Fruit fly (Drosophila melanogaster) whole organism, adult: ENCODE data around the gene CG42467.

Source experiments
- CG11617 ChIP-seq: fragments of 200-800 bp; sonication (Bioruptor generic); optimal IDR thresholded peaks from 2 replicates; lab custom pipeline; 2017; ENCODE audit warnings: mild to moderate bottlenecking, missing biosample characterization, missing genetic modification reagents, missing genetic modification characterization
- CG12768 ChIP-seq: fragments of 200-800 bp; sonication (Bioruptor generic); optimal IDR thresholded peaks from 2 replicates; lab custom pipeline; 2017; ENCODE audit warnings: missing biosample characterization, missing genetic modification characterization, mild to moderate bottlenecking, moderate library complexity, missing genetic modification reagents
- CG14711 ChIP-seq: fragments of 200-800 bp; sonication (Bioruptor generic); optimal IDR thresholded peaks from 2 replicates; lab custom pipeline; 2018; ENCODE audit warnings: missing biosample characterization, mild to moderate bottlenecking, missing genetic modification characterization, moderate library complexity
- CG1620 ChIP-seq: fragments of 200-800 bp; sonication (Bioruptor generic); optimal IDR thresholded peaks from 2 replicates; lab custom pipeline; 2016; ENCODE audit warnings: missing biosample characterization, missing genetic modification characterization
- CG33017 ChIP-seq: fragments of 200-800 bp; sonication (Bioruptor generic); optimal IDR thresholded peaks from 2 replicates; lab custom pipeline; 2018; ENCODE audit warnings: missing biosample characterization, mild to moderate bottlenecking, missing genetic modification characterization, moderate library complexity
- CG5204 ChIP-seq: fragments of 200-800 bp; sonication (Bioruptor generic); optimal IDR thresholded peaks from 2 replicates; lab custom pipeline; 2016; ENCODE audit warnings: missing biosample characterization, missing genetic modification characterization
- CG7045 ChIP-seq: fragments of 200-800 bp; sonication (Bioruptor generic); optimal IDR thresholded peaks from 2 replicates; lab custom pipeline; 2017; ENCODE audit warnings: missing biosample characterization, mild to moderate bottlenecking, missing genetic modification characterization
- CG7101 ChIP-seq: fragments of 200-800 bp; sonication (Bioruptor generic); optimal IDR thresholded peaks from 2 replicates; lab custom pipeline; 2018; ENCODE audit warnings: missing biosample characterization, mild to moderate bottlenecking, missing genetic modification characterization, moderate library complexity
- Clk ChIP-seq: fragments of 200-800 bp; sonication (Bioruptor generic); optimal IDR thresholded peaks from 2 replicates; lab custom pipeline; 2017; ENCODE audit warnings: missing biosample characterization, missing genetic modification characterization
- Crg-1 ChIP-seq: fragments of 200-800 bp; sonication (Bioruptor generic); optimal IDR thresholded peaks from 2 replicates; lab custom pipeline; 2016; ENCODE audit warnings: missing biosample characterization, missing genetic modification characterization
- Hr96 ChIP-seq: fragments of 200-800 bp; sonication (Bioruptor generic); optimal IDR thresholded peaks from 2 replicates; lab custom pipeline; 2016; ENCODE audit warnings: missing biosample characterization, missing genetic modification characterization
- Mnt ChIP-seq: fragments of 200-800 bp; sonication (Bioruptor generic); optimal IDR thresholded peaks from 2 replicates; lab custom pipeline; 2016; ENCODE audit warnings: missing biosample characterization, mild to moderate bottlenecking, missing genetic modification characterization
- bab1 ChIP-seq: fragments of 200-800 bp; sonication (Bioruptor generic); optimal IDR thresholded peaks from 3 replicates; lab custom pipeline; 2019; ENCODE audit warnings: missing biosample characterization, mild to moderate bottlenecking, missing genetic modification characterization, moderate library complexity
- cic ChIP-seq: fragments of 200-800 bp; sonication (Bioruptor generic); optimal IDR thresholded peaks from 2 replicates; lab custom pipeline; 2017; ENCODE audit warnings: missing biosample characterization, mild to moderate bottlenecking, missing genetic modification characterization, moderate library complexity
- cnc ChIP-seq, 2 experiments: fragments of >200 bp; optimal IDR thresholded peaks; 2 replicates each; lab custom pipeline; 2017
- kay ChIP-seq: fragments of 200-800 bp; sonication (Bioruptor generic); peaks from one replicate; lab custom pipeline; 2016; ENCODE audit warnings: missing biosample characterization, missing genetic modification characterization, borderline replicate concordance
- ovo ChIP-seq: fragments of 200-800 bp; sonication (Bioruptor generic); optimal IDR thresholded peaks from 2 replicates; lab custom pipeline; 2016; ENCODE audit warnings: missing biosample characterization, missing genetic modification characterization
- pad ChIP-seq: fragments of 200-800 bp; sonication (Bioruptor generic); optimal IDR thresholded peaks from 3 replicates; lab custom pipeline; 2017; ENCODE audit warnings: missing biosample characterization, missing genetic modification characterization, mild to moderate bottlenecking, moderate library complexity, missing genetic modification reagents
- tj ChIP-seq: fragments of 200-800 bp; sonication (Bioruptor generic); optimal IDR thresholded peaks from 3 replicates; lab custom pipeline; 2017; ENCODE audit warnings: missing biosample characterization, mild to moderate bottlenecking, missing genetic modification characterization, moderate library complexity
- toe ChIP-seq: fragments of 200-800 bp; sonication (Bioruptor generic); optimal IDR thresholded peaks from 2 replicates; lab custom pipeline; 2016; ENCODE audit warnings: missing biosample characterization, missing genetic modification characterization

The CG42467 gene

dm6 chr2L:3681338-3681737 is 19.8 kb upstream of the CG42467 start:
- TF ChIP-seq bab1 (GFP tag; lab: Kevin White, UChicago) (no peak), Hr96 (no peak), kay (GFP tag; lab: Kevin White, UChicago) (no peak), CG14711 (tag; lab: Kevin White, UChicago) (no peak), CG1620 (GFP tag; lab: Kevin White, UChicago) (no peak), CG5204 (no peak), toe (no peak), cic (GFP tag; lab: Kevin White, UChicago) (no peak), CG12768 (GFP tag; lab: Kevin White, UChicago) (no peak), CG33017 (tag; lab: Kevin White, UChicago) (no peak), Mnt (GFP tag; lab: Kevin White, UChicago) (no peak), pad (GFP tag; lab: Kevin White, UChicago) (no peak), CG7045 (GFP tag; lab: Kevin White, UChicago) (no peak), Crg-1 (GFP tag; lab: Kevin White, UChicago) (no peak), CG7101 (tag; lab: Kevin White, UChicago) (no peak), Clk (GFP tag; lab: Kevin White, UChicago) (no peak), CG11617 (no peak), ovo (no peak), cnc (optimal IDR thresholded peaks at IDR 0.05; lab: Kevin White, UChicago) (no peak), tj (GFP tag; lab: Kevin White, UChicago) (no peak)

dm6 chr2L:3682489-3682888 is 18.6 kb upstream of the CG42467 start:
- TF ChIP-seq cic (GFP tag; lab: Kevin White, UChicago), result no peak
- TF ChIP-seq tj (GFP tag; lab: Kevin White, UChicago), result no peak
- no peak for TF ChIP-seq cnc (optimal IDR thresholded peaks at IDR 0.05; lab: Kevin White, UChicago)
- TF ChIP-seq CG11617, result no peak
- no peak for TF ChIP-seq pad (GFP tag; lab: Kevin White, UChicago)

dm6 chr2L:3685139-3685851 is 15.8 kb upstream of the CG42467 start:
- TF ChIP-seq Clk (GFP tag; lab: Kevin White, UChicago) (no peak), cic (GFP tag; lab: Kevin White, UChicago) (no peak), CG14711 (tag; lab: Kevin White, UChicago) (no peak), kay (GFP tag; lab: Kevin White, UChicago) (no peak), CG33017 (tag; lab: Kevin White, UChicago) (no peak), CG5204 (no peak), pad (GFP tag; lab: Kevin White, UChicago) (no peak), bab1 (GFP tag; lab: Kevin White, UChicago) (no peak)

- TF ChIP-seq CG14711 (tag; lab: Kevin White, UChicago) (no peak), cnc (optimal IDR thresholded peaks at IDR 0.05; lab: Kevin White, UChicago) (no peak), pad (GFP tag; lab: Kevin White, UChicago) (no peak), cic (GFP tag; lab: Kevin White, UChicago) (no peak), tj (GFP tag; lab: Kevin White, UChicago) (no peak), CG5204 (no peak), CG11617 (no peak), CG12768 (GFP tag; lab: Kevin White, UChicago) (no peak), CG7045 (GFP tag; lab: Kevin White, UChicago) (no peak), Hr96 (no peak), Clk (GFP tag; lab: Kevin White, UChicago) (no peak)
Observed at dm6 chr2L:3692466-3692865, 8.6 kb upstream of the CG42467 start, which contains the start of gene CG16704. CG16704 (minus strand) TSS chr2L:3692587.

DNA sequence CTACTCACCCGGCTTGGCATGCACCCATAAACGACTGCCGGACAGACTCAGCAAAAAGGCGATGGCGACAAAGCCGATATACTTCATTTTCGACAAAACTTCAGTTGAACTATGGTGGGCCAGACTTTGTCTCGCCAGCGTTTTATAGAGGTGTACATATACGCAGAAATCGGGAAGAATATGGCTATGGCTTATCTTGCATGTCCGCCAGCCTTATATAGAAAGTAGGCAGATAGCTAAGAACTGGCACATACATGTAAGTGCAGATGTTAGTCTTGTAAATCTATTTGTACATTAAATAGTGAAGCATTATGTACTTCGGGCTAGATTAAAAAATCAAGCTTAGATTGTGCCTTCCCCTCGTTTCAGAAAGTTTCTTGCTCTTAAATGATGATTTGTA is 8.0 kb upstream of the CG42467 start, which contains the start of gene CG3513:
CG3513 (minus strand) TSS at position 101 of the 400 bp plus-strand sequence.
- TF ChIP-seq kay (GFP tag; lab: Kevin White, UChicago) (no peak), bab1 (GFP tag; lab: Kevin White, UChicago) (no peak), Clk (GFP tag; lab: Kevin White, UChicago) (no peak), pad (GFP tag; lab: Kevin White, UChicago) (no peak), CG5204 (no peak), CG14711 (tag; lab: Kevin White, UChicago) (no peak), CG7101 (tag; lab: Kevin White, UChicago) (no peak)

dm6 chr2L:3693805-3694204 is 7.3 kb upstream of the CG42467 start, which contains the start of gene Acp24A4:
Acp24A4 (minus strand) TSS chr2L:3693905.
- TF ChIP-seq Mnt (GFP tag; lab: Kevin White, UChicago), result no peak

dm6 chr2L:3694920-3695319 is 6.2 kb upstream of the CG42467 start, which contains the start of gene CG43165:
CG43165 (minus strand) TSS chr2L:3695020.
- no peak for TF ChIP-seq CG5204
- TF ChIP-seq cic (GFP tag; lab: Kevin White, UChicago), result no peak
- no peak for TF ChIP-seq bab1 (GFP tag; lab: Kevin White, UChicago)
- no peak for TF ChIP-seq Crg-1 (GFP tag; lab: Kevin White, UChicago)
- no peak for TF ChIP-seq cnc (optimal IDR thresholded peaks at IDR 0.05; lab: Kevin White, UChicago)
- TF ChIP-seq CG14711 (tag; lab: Kevin White, UChicago), result no peak
- TF ChIP-seq pad (GFP tag; lab: Kevin White, UChicago), result no peak
- TF ChIP-seq kay (GFP tag; lab: Kevin White, UChicago), result no peak
- TF ChIP-seq Mnt (GFP tag; lab: Kevin White, UChicago), result no peak
- no peak for TF ChIP-seq Clk (GFP tag; lab: Kevin White, UChicago)
